Worm (Caenorhabditis elegans) whole organism, mixed stage, embryonic: Measurements from ENCODE around the gene nas-32.

Experiments
- M03D4.4 ChIP-seq: sonication (generic microtip); optimal IDR thresholded peaks from 2 replicates; lab custom pipeline; 2017; ENCODE audit warnings: mild to moderate bottlenecking, missing genetic modification characterization, missing compliant biosample characterization
- bed-3 ChIP-seq: fragments of 200-800 bp; sonication (Bioruptor generic); optimal IDR thresholded peaks from 3 replicates; lab custom pipeline; 2018; ENCODE audit warnings: mild to moderate bottlenecking, missing genetic modification characterization, moderate library complexity, missing compliant biosample characterization
- blmp-1 ChIP-seq: fragments of 150-350 bp; optimal IDR thresholded peaks from 2 replicates; lab custom pipeline; 2014; ENCODE audit warnings: missing biosample characterization, missing genetic modification characterization
- ceh-39 ChIP-seq: fragments of 150-350 bp; optimal IDR thresholded peaks from 2 replicates; lab custom pipeline; 2014; ENCODE audit warnings: missing biosample characterization, missing genetic modification characterization
- ceh-43 ChIP-seq: fragments of 200-800 bp; sonication (Bioruptor generic); optimal IDR thresholded peaks from 2 replicates; lab custom pipeline; 2018; ENCODE audit warnings: mild to moderate bottlenecking, missing genetic modification characterization, moderate library complexity, missing compliant biosample characterization
- ces-1 ChIP-seq: fragments of 150-350 bp; optimal IDR thresholded peaks from 2 replicates; lab custom pipeline; 2014; ENCODE audit warnings: missing biosample characterization, missing genetic modification reagents, missing genetic modification characterization
- cnd-1 ChIP-seq: fragments of 200-800 bp; sonication (Bioruptor generic); optimal IDR thresholded peaks from 2 replicates; lab custom pipeline; 2018; ENCODE audit warnings: mild to moderate bottlenecking, missing genetic modification characterization, missing compliant biosample characterization
- drap-1 ChIP-seq: fragments of 200-800 bp; sonication (Bioruptor generic); optimal IDR thresholded peaks from 3 replicates; lab custom pipeline; 2018; ENCODE audit warnings: mild to moderate bottlenecking, missing genetic modification characterization, missing compliant biosample characterization
- elt-1 ChIP-seq: sonication (generic microtip); optimal IDR thresholded peaks from 2 replicates; lab custom pipeline; 2017; ENCODE audit warnings: missing genetic modification characterization, mild to moderate bottlenecking, missing compliant biosample characterization, antibody characterized with exemption, moderate library complexity, borderline replicate concordance; ENCODE audit not compliant: insufficient read depth
- elt-3 ChIP-seq: fragments of 150-350 bp; optimal IDR thresholded peaks from 2 replicates; lab custom pipeline; 2014; ENCODE audit warnings: missing biosample characterization, missing genetic modification characterization
- flh-1 ChIP-seq: fragments of 200-800 bp; sonication (Bioruptor generic); optimal IDR thresholded peaks from 2 replicates; lab custom pipeline; 2018; ENCODE audit warnings: mild to moderate bottlenecking, missing genetic modification characterization, moderate library complexity, missing compliant biosample characterization
- ham-2 ChIP-seq: fragments of 200-800 bp; sonication (Bioruptor generic); optimal IDR thresholded peaks from 2 replicates; lab custom pipeline; 2018; ENCODE audit warnings: mild to moderate bottlenecking, missing genetic modification characterization, missing compliant biosample characterization
- hlh-1 ChIP-seq: fragments of 150-350 bp; optimal IDR thresholded peaks from 2 replicates; lab custom pipeline; 2014; ENCODE audit warnings: missing biosample characterization, missing genetic modification reagents, missing genetic modification characterization
- lin-13 ChIP-seq: fragments of 150-350 bp; optimal IDR thresholded peaks from 2 replicates; lab custom pipeline; 2014; ENCODE audit warnings: missing biosample characterization, missing genetic modification characterization
- lin-32 ChIP-seq: fragments of 200-800 bp; sonication (Bioruptor generic); optimal IDR thresholded peaks from 2 replicates; lab custom pipeline; 2018; ENCODE audit warnings: mild to moderate bottlenecking, missing genetic modification characterization, missing compliant biosample characterization
- lsy-2 ChIP-seq: fragments of 150-350 bp; optimal IDR thresholded peaks from 2 replicates; lab custom pipeline; 2014; ENCODE audit warnings: missing biosample characterization, missing genetic modification characterization
- mep-1 ChIP-seq: fragments of 150-350 bp; optimal IDR thresholded peaks from 2 replicates; lab custom pipeline; 2017; ENCODE audit warnings: missing biosample characterization, missing genetic modification reagents, missing genetic modification characterization, inconsistent platforms
- mls-2 ChIP-seq: sonication (generic microtip); optimal IDR thresholded peaks from 2 replicates; lab custom pipeline; 2016; ENCODE audit warnings: mild to moderate bottlenecking, missing genetic modification characterization, moderate library complexity, missing compliant biosample characterization
- nhr-2 ChIP-seq: fragments of 150-350 bp; optimal IDR thresholded peaks from 2 replicates; lab custom pipeline; 2014; ENCODE audit warnings: missing biosample characterization, missing genetic modification characterization
- nhr-237 ChIP-seq: fragments of 150-350 bp; optimal IDR thresholded peaks from 2 replicates; lab custom pipeline; 2014; ENCODE audit warnings: missing biosample characterization, missing genetic modification characterization
- nhr-28 ChIP-seq: fragments of 150-350 bp; optimal IDR thresholded peaks from 2 replicates; lab custom pipeline; 2014; ENCODE audit warnings: missing biosample characterization, missing genetic modification characterization
- nhr-76 ChIP-seq: sonication (generic microtip); optimal IDR thresholded peaks from 2 replicates; lab custom pipeline; 2017; ENCODE audit warnings: missing biosample characterization, missing genetic modification characterization
- pha-4 ChIP-seq: fragments of 150-350 bp; optimal IDR thresholded peaks from 2 replicates; lab custom pipeline; 2018; ENCODE audit warnings: missing biosample characterization, missing genetic modification reagents, missing genetic modification characterization
- sptf-1 ChIP-seq: sonication (generic microtip); optimal IDR thresholded peaks from 2 replicates; lab custom pipeline; 2017; ENCODE audit warnings: mild to moderate bottlenecking, missing genetic modification characterization, moderate library complexity, missing compliant biosample characterization
- unc-120 ChIP-seq: sonication (generic microtip); optimal IDR thresholded peaks from 2 replicates; lab custom pipeline; 2017; ENCODE audit warnings: missing genetic modification characterization, missing compliant biosample characterization; ENCODE audit not compliant: poor library complexity, severe bottlenecking
- unc-62 ChIP-seq: fragments of 150-350 bp; optimal IDR thresholded peaks from 2 replicates; lab custom pipeline; 2014; ENCODE audit warnings: missing biosample characterization, missing genetic modification reagents, missing genetic modification characterization
- zip-8 ChIP-seq: fragments of 150-350 bp; optimal IDR thresholded peaks from 2 replicates; lab custom pipeline; 2014; ENCODE audit warnings: missing biosample characterization, missing genetic modification characterization
- ztf-11 ChIP-seq: fragments of 150-350 bp; optimal IDR thresholded peaks from 2 replicates; lab custom pipeline; 2014; ENCODE audit warnings: missing biosample characterization, missing genetic modification characterization

nas-32 gene

ce11 chrV:917488-917887 lies 18.5 kb upstream of the nas-32 start, which contains the start of gene H24K24.2:
H24K24.2 (plus strand) TSS chrV:917788.
- no peak for TF ChIP-seq unc-62 (GFP tag; lab: Kevin White, UChicago)
- TF ChIP-seq ceh-43 (GFP tag; lab: Kevin White, UChicago), result no peak
- no peak for TF ChIP-seq nhr-2
- no peak for TF ChIP-seq elt-3 (tag; lab: Kevin White, UChicago)
- TF ChIP-seq ztf-11 (tag; lab: Kevin White, UChicago), result no peak
- TF ChIP-seq M03D4.4 (tag; lab: Kevin White, UChicago), result no peak

- TF ChIP-seq flh-1 (no peak), drap-1 (GFP tag; lab: Kevin White, UChicago) (no peak), ham-2 (no peak), elt-3 (tag; lab: Kevin White, UChicago) (no peak), bed-3 (GFP tag; lab: Kevin White, UChicago) (no peak)
Observed at ce11 chrV:915716-916115, 16.7 kb upstream of the nas-32 start.

- no peak for TF ChIP-seq blmp-1 (tag; lab: Kevin White, UChicago)
- no peak for TF ChIP-seq bed-3 (GFP tag; lab: Kevin White, UChicago)
Observed at ce11 chrV:911474-911873, 12.5 kb upstream of the nas-32 start, which contains the start of gene adh-5. adh-5 (plus strand) TSS chrV:911774.

- no peak for TF ChIP-seq unc-120 (tag; lab: Kevin White, UChicago)
- TF ChIP-seq elt-1 (tag; lab: Kevin White, UChicago), result peak; percentile 81
- no peak for TF ChIP-seq unc-62 (GFP tag; lab: Kevin White, UChicago)
- no peak for TF ChIP-seq ceh-39
- TF ChIP-seq cnd-1 (tag; lab: Kevin White, UChicago), result no peak
- no peak for TF ChIP-seq blmp-1 (tag; lab: Kevin White, UChicago)
- no peak for TF ChIP-seq sptf-1 (tag; lab: Kevin White, UChicago)
- no peak for TF ChIP-seq lin-32 (GFP tag; lab: Kevin White, UChicago)
- no peak for TF ChIP-seq nhr-28 (tag; lab: Kevin White, UChicago)
Observed at ce11 chrV:910588-910987, 11.6 kb upstream of the nas-32 start.

ce11 chrV:908681-909080 lies 9.7 kb upstream of the nas-32 start:
- no peak for TF ChIP-seq M03D4.4 (tag; lab: Kevin White, UChicago)

- TF ChIP-seq mls-2 (tag; lab: Kevin White, UChicago) (no peak), nhr-28 (tag; lab: Kevin White, UChicago) (no peak), nhr-237 (tag; lab: Kevin White, UChicago) (peak; percentile 37), pha-4 (tag; lab: Kevin White, UChicago) (peak; percentile 63), ceh-39 (peak; percentile 38), nhr-76 (tag; lab: Kevin White, UChicago) (no peak), ces-1 (GFP tag; lab: Kevin White, UChicago) (peak; percentile 50), lin-13 (tag; lab: Kevin White, UChicago) (peak; percentile 59), zip-8 (no peak), blmp-1 (tag; lab: Kevin White, UChicago) (no peak), hlh-1 (tag; lab: Kevin White, UChicago) (peak; percentile 17), lsy-2 (tag; lab: Kevin White, UChicago) (peak; percentile 51), unc-120 (tag; lab: Kevin White, UChicago) (peak; percentile 4), mep-1 (tag; lab: Kevin White, UChicago) (peak; percentile 81), lin-32 (GFP tag; lab: Kevin White, UChicago) (no peak), ham-2 (no peak)
Observed at ce11 chrV:904232-904983, 5.4 kb upstream of the nas-32 start, which contains the start of gene trm-2A. trm-2A (plus strand) TSS chrV:904963.
